Fruit fly (Drosophila melanogaster) ovary, adult (tissue): ENCODE measurements around the gene CG43675.

Source experiments
- CG17801 ChIP-seq: fragments of 200-800 bp; optimal IDR thresholded peaks from 2 replicates; lab custom pipeline; 2019; ENCODE audit warnings: missing biosample characterization, mild to moderate bottlenecking, missing genetic modification characterization, moderate library complexity; ENCODE audit not compliant: partially characterized antibody

CG43675 gene

DNA sequence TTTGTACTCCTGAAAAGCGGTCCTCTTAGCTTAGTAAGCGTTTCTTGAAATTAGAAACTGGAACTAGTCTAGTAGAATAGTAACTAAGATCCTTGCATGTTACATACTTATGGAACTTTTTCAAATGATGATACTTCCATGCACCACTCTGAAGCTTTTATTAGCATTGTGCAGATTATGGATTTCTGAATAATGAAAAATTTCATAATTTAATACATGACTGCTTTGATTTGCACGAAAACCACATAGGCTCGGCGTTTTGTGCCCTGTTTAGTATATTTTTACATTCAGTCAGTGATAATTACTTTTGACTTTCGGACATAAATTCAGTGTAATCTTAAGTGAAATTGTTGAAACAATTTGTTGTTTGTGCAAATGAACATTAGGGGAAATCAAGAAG, at the start of gene CG43675:
Gene CG43675 (plus strand): TSS at position 301 of the 400 bp plus-strand sequence.
- TF ChIP-seq CG17801 (GFP tag; lab: Kevin White, UChicago) = no peak

- no peak for TF ChIP-seq CG17801 (GFP tag; lab: Kevin White, UChicago)
These were observed 33.8 kb upstream of the CG43675 start, which contains the start of gene HP1e for dm6 chr3R:9321470-9321869. Gene HP1e (plus strand): TSS chr3R:9321770.

- no peak for TF ChIP-seq CG17801 (GFP tag; lab: Kevin White, UChicago)
These were observed 26.9 kb upstream of the CG43675 start, which contains the start of gene CG8861 for dm6 chr3R:9328411-9328810. Gene CG8861 (minus strand): TSS chr3R:9328511.

- no peak for TF ChIP-seq CG17801 (GFP tag; lab: Kevin White, UChicago)
These were observed 26.5 kb upstream of the CG43675 start for dm6 chr3R:9328812-9329211.

DNA sequence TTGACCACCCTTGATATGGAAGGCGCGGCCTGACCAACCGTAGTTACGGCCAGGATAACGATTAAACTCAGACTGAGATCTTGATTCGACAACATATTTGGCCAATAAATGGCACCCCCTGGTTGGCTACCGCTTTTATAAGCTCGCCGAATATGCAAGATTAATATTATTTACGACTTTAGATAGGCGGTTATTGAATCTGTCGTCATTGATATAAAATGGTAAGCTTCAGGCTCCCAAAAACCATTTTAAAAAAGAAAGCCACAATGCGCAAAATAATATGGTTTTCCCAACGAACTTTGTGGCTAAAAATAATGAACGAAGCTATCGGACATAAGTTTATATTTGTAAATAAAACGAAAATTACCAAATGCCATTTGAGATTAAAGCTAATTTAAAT, 25.1 kb upstream of the CG43675 start, which contains the start of gene CG12951:
Gene CG12951 (minus strand): TSS at position 101 of the 400 bp plus-strand sequence.
- no peak for TF ChIP-seq CG17801 (GFP tag; lab: Kevin White, UChicago)

DNA sequence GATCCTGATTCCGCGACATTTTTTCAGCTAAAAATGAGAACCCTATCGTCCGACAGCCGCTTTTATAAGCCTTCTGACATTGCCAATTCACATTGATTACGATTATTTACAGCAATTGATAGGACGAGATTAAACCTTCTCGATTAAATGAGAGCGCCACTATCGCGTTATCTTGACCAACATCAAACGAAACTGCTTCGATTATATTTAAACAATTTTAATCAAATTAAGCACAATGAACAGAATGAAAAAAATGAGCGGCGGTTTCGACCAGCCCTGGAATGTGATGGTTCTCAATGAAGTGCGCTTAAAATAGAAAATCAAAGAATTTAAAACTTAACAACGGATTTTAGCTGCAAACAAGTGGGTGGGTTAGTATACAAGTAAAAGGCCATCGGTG, 23.4 kb upstream of the CG43675 start, which contains the start of gene CG16749:
Gene CG16749 (minus strand): TSS at position 25 of the 400 bp plus-strand sequence.
- no peak for TF ChIP-seq CG17801 (GFP tag; lab: Kevin White, UChicago)

DNA sequence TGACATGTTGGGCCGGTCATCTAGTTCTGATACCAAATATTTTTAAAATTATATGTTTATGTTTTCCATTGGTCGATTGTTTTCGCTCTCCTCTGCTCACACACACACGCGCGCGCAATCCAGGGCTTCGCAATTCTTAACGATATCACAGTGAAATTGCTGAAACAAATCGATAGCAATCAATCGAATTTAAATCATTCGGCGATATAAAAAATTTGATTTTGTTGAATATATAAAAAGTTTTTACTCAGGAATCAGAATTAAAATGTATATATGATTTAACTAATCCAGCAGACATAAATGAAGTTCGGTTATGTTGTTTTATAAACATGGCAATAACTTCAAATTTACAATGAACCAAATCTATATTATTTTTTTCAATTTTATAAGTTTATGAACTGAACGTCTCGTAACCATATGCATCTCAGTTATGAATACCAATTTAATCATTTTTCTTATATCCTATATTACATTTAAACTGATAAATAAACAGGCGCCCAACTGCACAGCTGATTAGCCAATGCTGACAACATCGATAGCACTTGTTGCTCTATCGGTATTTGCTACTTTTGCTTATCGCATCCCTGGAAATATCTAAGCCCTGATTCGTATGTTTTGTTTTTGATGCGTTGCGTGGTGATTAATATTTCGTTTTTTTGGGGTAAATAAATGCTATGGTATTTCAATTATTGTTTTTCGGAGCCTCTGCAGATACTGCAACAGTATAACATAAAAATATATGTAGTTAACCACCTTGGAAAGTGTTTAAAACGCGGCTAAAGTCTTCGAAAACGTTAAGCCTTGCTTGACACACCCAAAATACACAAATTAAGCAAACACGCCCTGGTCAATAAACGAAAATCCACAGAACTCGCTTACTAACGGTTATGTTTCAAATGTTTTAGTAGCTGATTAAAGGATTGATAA, 20.4 kb upstream of the CG43675 start, which contains the start of the genes Aduk and pasi2:
Gene Aduk (minus strand): TSS at position 123 of the 927 bp plus-strand sequence.
Gene pasi2 (plus strand): TSS at position 579 of the 927 bp plus-strand sequence.
- no peak for TF ChIP-seq CG17801 (GFP tag; lab: Kevin White, UChicago)

DNA sequence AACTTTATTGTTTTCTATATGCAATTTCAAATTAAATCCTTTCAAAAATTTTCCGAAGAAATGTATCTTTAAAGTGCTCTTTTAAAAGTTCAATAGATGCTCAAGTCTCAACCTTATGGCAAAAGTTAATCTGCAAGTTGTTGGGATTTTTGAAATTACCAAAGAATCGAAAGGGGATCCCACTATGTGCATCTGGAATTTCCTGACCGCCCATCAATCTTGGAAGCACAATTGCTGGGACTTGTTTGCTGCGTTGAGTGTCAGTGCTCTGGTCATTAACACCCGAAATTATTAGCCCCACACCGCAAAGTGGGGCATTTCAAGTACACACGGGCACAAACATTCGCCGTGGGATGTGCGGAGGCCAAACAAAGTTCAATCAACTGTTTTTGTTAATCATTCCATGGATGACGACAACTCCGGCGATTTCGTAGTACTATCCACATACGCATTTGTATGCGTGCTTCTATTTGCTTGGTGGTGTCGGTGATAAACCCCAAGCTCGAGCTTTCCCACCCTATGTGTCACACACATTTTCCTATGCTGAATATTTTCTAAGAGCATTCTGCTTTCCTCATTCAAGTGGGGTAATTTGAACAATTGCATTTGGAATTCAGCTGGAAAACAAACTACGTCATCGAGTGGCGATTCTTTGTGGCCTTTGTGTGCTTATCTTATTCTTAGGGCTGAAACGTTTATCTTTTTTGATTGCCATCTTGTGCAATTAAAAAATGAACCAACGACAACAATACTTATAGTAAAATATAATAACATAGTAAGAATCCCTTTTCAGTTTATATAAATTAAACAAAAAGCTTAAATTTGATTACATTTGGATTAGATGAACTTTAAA, 17.7 kb upstream of the CG43675 start:
- no peak for TF ChIP-seq CG17801 (GFP tag; lab: Kevin White, UChicago)

DNA sequence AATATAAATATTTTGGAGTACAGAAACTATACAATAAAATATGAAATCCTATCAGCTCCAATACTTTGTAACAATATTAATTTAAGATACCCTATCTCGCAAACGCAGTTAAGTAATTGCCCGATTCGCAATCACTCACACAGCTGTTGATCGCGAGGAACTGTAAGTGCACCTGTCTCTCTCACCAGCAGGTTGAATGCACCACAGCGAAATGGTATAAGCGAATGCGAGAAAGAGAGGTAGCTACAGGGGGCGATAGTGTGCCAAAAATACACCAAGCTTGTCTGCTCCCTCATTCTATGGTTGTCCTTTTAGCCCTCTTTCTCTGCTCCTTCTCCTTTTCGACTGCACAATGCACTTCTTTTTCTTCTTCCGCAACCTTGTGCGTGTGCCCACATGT, 16.5 kb upstream of the CG43675 start:
- no peak for TF ChIP-seq CG17801 (GFP tag; lab: Kevin White, UChicago)

dm6 chr3R:9339176-9340075, 15.9 kb upstream of the CG43675 start:
- no peak for TF ChIP-seq CG17801 (GFP tag; lab: Kevin White, UChicago)

- TF ChIP-seq CG17801 (GFP tag; lab: Kevin White, UChicago) = no peak
These were observed 15.3 kb upstream of the CG43675 start, which contains the start of gene drn for dm6 chr3R:9340076-9340315. Gene drn (plus strand): TSS chr3R:9340216.

- TF ChIP-seq CG17801 (GFP tag; lab: Kevin White, UChicago) = peak; percentile 89
These were observed 14.7 kb upstream of the CG43675 start for dm6 chr3R:9340425-9341188.
